Worm (Caenorhabditis elegans) whole organism, mixed stage, embryonic: ENCODE data around the gene C25G4.7.

ENCODE experiments used
- ceh-83 ChIP-seq: fragments of 200-800 bp; sonication (Bioruptor generic); optimal IDR thresholded peaks from 2 replicates; lab custom pipeline; 2018; ENCODE audit warnings: mild to moderate bottlenecking, missing genetic modification characterization, missing compliant biosample characterization
- ces-1 ChIP-seq: fragments of 150-350 bp; optimal IDR thresholded peaks from 2 replicates; lab custom pipeline; 2014; ENCODE audit warnings: missing biosample characterization, missing genetic modification reagents, missing genetic modification characterization
- elt-1 ChIP-seq: sonication (generic microtip); optimal IDR thresholded peaks from 2 replicates; lab custom pipeline; 2017; ENCODE audit warnings: missing genetic modification characterization, mild to moderate bottlenecking, missing compliant biosample characterization, antibody characterized with exemption, moderate library complexity, borderline replicate concordance; ENCODE audit not compliant: insufficient read depth
- lin-13 ChIP-seq: fragments of 150-350 bp; optimal IDR thresholded peaks from 2 replicates; lab custom pipeline; 2014; ENCODE audit warnings: missing biosample characterization, missing genetic modification characterization
- lin-32 ChIP-seq: fragments of 200-800 bp; sonication (Bioruptor generic); optimal IDR thresholded peaks from 2 replicates; lab custom pipeline; 2018; ENCODE audit warnings: mild to moderate bottlenecking, missing genetic modification characterization, missing compliant biosample characterization
- nhr-12 ChIP-seq: fragments of 150-350 bp; optimal IDR thresholded peaks from 2 replicates; lab custom pipeline; 2014; ENCODE audit warnings: missing biosample characterization, missing genetic modification characterization
- ztf-11 ChIP-seq: fragments of 150-350 bp; optimal IDR thresholded peaks from 2 replicates; lab custom pipeline; 2014; ENCODE audit warnings: missing biosample characterization, missing genetic modification characterization

ce11 chrIV:12498238-12498637 lies 41.5 kb downstream of the C25G4.7 start, which contains the start of gene sru-19:
- no peak for TF ChIP-seq elt-1 (tag; lab: Kevin White, UChicago)
- TF ChIP-seq ceh-83 (GFP tag; lab: Kevin White, UChicago): no peak
- no peak for TF ChIP-seq lin-32
- TF ChIP-seq ces-1 (GFP tag; lab: Kevin White, UChicago): no peak
- no peak for TF ChIP-seq ztf-11 (tag; lab: Kevin White, UChicago)
- no peak for TF ChIP-seq nhr-12 (tag; lab: Kevin White, UChicago)
- no peak for TF ChIP-seq lin-13 (tag; lab: Kevin White, UChicago)
